Worm (Caenorhabditis elegans) whole organism, L4/young adult: ENCODE results near the gene Y44A6D.3.

Source experiments
- W03F9.2 ChIP-seq: fragments of 150-350 bp; optimal IDR thresholded peaks from 2 replicates; lab custom pipeline; 2014; ENCODE audit warnings: missing biosample characterization, missing genetic modification characterization
- him-1 ChIP-seq: sonication (generic microtip); optimal IDR thresholded peaks from 2 replicates; lab custom pipeline; 2016; ENCODE audit warnings: missing genotype, missing genetic modification reagents, missing genetic modification characterization, missing compliant biosample characterization

DNA sequence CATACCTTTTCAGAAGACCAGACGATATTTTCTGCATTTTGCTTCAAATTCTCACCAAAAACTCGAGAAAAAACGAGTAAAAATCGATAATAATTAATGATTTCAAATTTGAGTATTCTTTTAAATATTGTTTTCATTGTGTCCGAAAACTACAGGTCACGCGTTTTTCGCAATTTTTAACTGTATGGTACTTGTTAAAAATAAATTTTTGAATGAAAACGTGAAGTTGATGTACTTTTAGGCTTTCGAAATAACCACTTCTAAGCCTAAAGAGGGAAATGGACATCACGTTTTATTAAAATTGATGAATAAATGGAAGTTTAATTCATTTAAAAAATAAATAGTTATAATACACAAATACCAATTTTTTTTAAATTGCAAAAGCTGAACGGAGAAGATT, 10.7 kb upstream of the Y44A6D.3 start, which contains the start of gene Y44A6D.5:
- no peak for TF ChIP-seq W03F9.2 (tag; lab: Kevin White, UChicago)
- no peak for TF ChIP-seq him-1
